Worm (Caenorhabditis elegans): ENCODE measurements around the gene mltn-9.

The mltn-9 gene

ce11 chrII:14635179-14635578 is 19.3 kb downstream of the mltn-9 start (continued):
- TF ChIP-seq F55B11.4 (tag; optimal IDR thresholded peaks at IDR 0.05; ENCODE audit: borderline replicate concordance, insufficient read depth) (no peak), attf-6 (GFP tag; IDR thresholded peaks at IDR 0.05) (no peak), ceh-58 (GFP tag; IDR thresholded peaks at IDR 0.05) (no peak), F33H1.4 (GFP tag; IDR thresholded peaks at IDR 0.05) (no peak), B0019.2 (GFP tag; conservative IDR thresholded peaks at IDR 0.05) (0 out of 2 replicates have a peak, but pooled peaks have one; percentile 4), Y53F4B.3 (GFP tag; IDR thresholded peaks at IDR 0.05) (no peak), unc-130 (GFP tag; optimal IDR thresholded peaks at IDR 0.05) (no peak), F57C9.4 (tag; optimal IDR thresholded peaks at IDR 0.05) (no peak), attf-5 (GFP tag; optimal IDR thresholded peaks at IDR 0.05) (peak; percentile 35), nfya-1 (tag; optimal IDR thresholded peaks at IDR 0.05; ENCODE audit: borderline replicate concordance, insufficient read depth) (no peak), atf-7 (tag; optimal IDR thresholded peaks at IDR 0.05) (no peak), egl-18 (GFP tag; IDR thresholded peaks at IDR 0.05) (no peak), K12H6.12 (tag; optimal IDR thresholded peaks at IDR 0.05) (peak; percentile 16), D2030.7 (GFP tag; IDR thresholded peaks at IDR 0.05) (peak; percentile 16; the same call in 1 of the 2 replicates), snpc-1.3 (tag; optimal IDR thresholded peaks at IDR 0.05; ENCODE audit: insufficient read depth) (no peak), rpc-1 (optimal IDR thresholded peaks at IDR 0.05) (peak; percentile 67), rpc-1 (tag; optimal IDR thresholded peaks at IDR 0.05) (peak; percentile 72), madf-6 (GFP tag; IDR thresholded peaks at IDR 0.05) (peak; percentile 41), C17E4.6 (GFP tag; IDR thresholded peaks at IDR 0.05) (no peak), tbp1 (GFP tag; optimal IDR thresholded peaks at IDR 0.05) (peak; percentile 93), tbx-9 (tag; optimal IDR thresholded peaks at IDR 0.05; ENCODE audit: borderline replicate concordance) (no peak), dox-1 (GFP tag; IDR thresholded peaks at IDR 0.05) (peak; percentile 55), T07F8.4 (tag; optimal IDR thresholded peaks at IDR 0.05) (no peak), egrh-3 (GFP tag; IDR thresholded peaks at IDR 0.05) (peak; percentile 30; the same call in 1 of the 2 replicates), nhr-179 (tag; optimal IDR thresholded peaks at IDR 0.05) (no peak), attf-3 (GFP tag; conservative IDR thresholded peaks at IDR 0.05) (0 out of 2 replicates have a peak, but pooled peaks have one; percentile 36), xnd-1 (tag; optimal IDR thresholded peaks at IDR 0.05) (no peak), egl-44 (GFP tag; IDR thresholded peaks at IDR 0.05) (peak; percentile 79), B0336.3 (GFP tag; IDR thresholded peaks at IDR 0.05) (no peak), ztf-25 (GFP tag; IDR thresholded peaks at IDR 0.05) (peak; percentile 68; the same call in 1 of the 2 replicates), lin-35 (GFP tag; optimal IDR thresholded peaks at IDR 0.05) (peak in 1 of 3 experiments; percentile 48), F57A8.1 (GFP tag; optimal IDR thresholded peaks at IDR 0.05) (no peak), zim-3 (tag; optimal IDR thresholded peaks at IDR 0.05) (no peak), Y56A3A.18 (GFP tag; IDR thresholded peaks at IDR 0.05) (0 out of 2 replicates have a peak, but pooled peaks have one; percentile 41), hmg-1.2 (GFP tag; IDR thresholded peaks at IDR 0.05) (peak; percentile 72), lsl-1 (GFP tag; optimal IDR thresholded peaks at IDR 0.05) (no peak), K11D2.4 (GFP tag; IDR thresholded peaks at IDR 0.05) (0 out of 2 replicates have a peak, but pooled peaks have one; percentile 22), sea-2 (GFP tag; IDR thresholded peaks at IDR 0.05) (no peak), gei-17 (GFP tag; optimal IDR thresholded peaks at IDR 0.05) (no peak), somi-1 (GFP tag; optimal IDR thresholded peaks at IDR 0.05) (no peak), lsy-27 (tag; optimal IDR thresholded peaks at IDR 0.05; ENCODE audit: borderline replicate concordance, insufficient read depth) (no peak), snpc-4 (GFP tag; optimal IDR thresholded peaks at IDR 0.05) (no peak), snpc-4 (tag; optimal IDR thresholded peaks at IDR 0.05) (peak in 3 of 4 experiments; percentile 41 to 78 (median 54)), hmg-20 (GFP tag; IDR thresholded peaks at IDR 0.05) (peak; percentile 63; the same call in 1 of the 2 replicates), aptf-3 (GFP tag; IDR thresholded peaks at IDR 0.05) (no peak), nhr-120 (GFP tag; IDR thresholded peaks at IDR 0.05) (no peak), Y67H2A.10 (GFP tag; conservative IDR thresholded peaks at IDR 0.05) (no peak), pha-4 (tag; optimal IDR thresholded peaks at IDR 0.05) (no peak)
